Worm (Caenorhabditis elegans): ENCODE data around the gene mrps-25.

ce11 chrIV:1054736-1055135 is 2.0 kb upstream of the mrps-25 start, which contains the start of gene dcap-1:
- TF ChIP-seq nhr-11 (tag; optimal IDR thresholded peaks at IDR 0.05) (no peak), F13H6.1 (tag; optimal IDR thresholded peaks at IDR 0.05) (no peak), ama-1 (optimal IDR thresholded peaks at IDR 0.05) (no peak), fax-1 (tag; optimal IDR thresholded peaks at IDR 0.05) (no peak), K02D7.2 (tag; optimal IDR thresholded peaks at IDR 0.05) (no peak), hlh-30 (tag; optimal IDR thresholded peaks at IDR 0.05; ENCODE audit: insufficient read depth) (no peak), fkh-6 (tag; optimal IDR thresholded peaks at IDR 0.05) (no peak), T23F11.4 (GFP tag; optimal IDR thresholded peaks at IDR 0.05) (no peak), sox-2 (GFP tag; IDR thresholded peaks at IDR 0.05) (no peak), madf-2 (tag; optimal IDR thresholded peaks at IDR 0.05) (no peak)
